Worm (Caenorhabditis elegans): Measurements from ENCODE around the gene F46G10.2.

DNA sequence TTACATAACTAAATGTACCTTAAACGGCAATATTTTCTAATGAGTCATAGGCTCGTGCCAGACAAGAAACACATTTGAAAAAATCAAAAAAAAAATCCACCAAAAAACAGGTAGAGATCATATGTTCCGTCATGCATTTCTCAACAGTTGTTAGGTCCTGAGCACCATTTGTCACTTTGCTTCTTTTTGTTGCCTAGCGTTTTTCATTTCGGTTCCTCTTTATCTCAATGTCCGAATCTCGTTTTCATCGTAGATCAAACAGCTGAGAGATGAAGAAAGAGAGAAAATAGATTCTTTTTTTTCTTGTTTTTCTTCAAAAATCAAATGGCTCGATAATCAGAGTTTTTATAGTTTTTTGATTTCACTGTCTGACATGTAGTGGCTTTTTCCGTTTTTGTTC is 18.2 kb downstream of the F46G10.2 start:
- TF ChIP-seq pqm-1 (tag; optimal IDR thresholded peaks at IDR 0.05) (no peak), nhr-28 (tag; optimal IDR thresholded peaks at IDR 0.05) (no peak), nhr-77 (tag; optimal IDR thresholded peaks at IDR 0.05) (no peak), ama-1 (optimal IDR thresholded peaks at IDR 0.05) (no peak), unc-62 (GFP tag; optimal IDR thresholded peaks at IDR 0.05 in 1 of 2) (peak in 1 of 2 experiments; percentile 85), unc-62 (tag; optimal IDR thresholded peaks at IDR 0.05) (no peak), nhr-237 (tag; optimal IDR thresholded peaks at IDR 0.05) (no peak), sdz-12 (GFP tag; optimal IDR thresholded peaks at IDR 0.05) (no peak), F37D6.2 (tag; optimal IDR thresholded peaks at IDR 0.05) (no peak), lin-13 (GFP tag; optimal IDR thresholded peaks at IDR 0.05) (no peak), nhr-10 (tag; optimal IDR thresholded peaks at IDR 0.05) (no peak), saeg-2 (GFP tag; IDR thresholded peaks at IDR 0.05) (no peak), pha-4 (GFP tag; IDR thresholded peaks at IDR 0.05) (no peak), pha-4 (tag; optimal IDR thresholded peaks at IDR 0.05) (no peak), lsy-2 (tag; optimal IDR thresholded peaks at IDR 0.05) (no peak), ztf-7 (tag; optimal IDR thresholded peaks at IDR 0.05) (no peak)
